Fruit fly (Drosophila melanogaster) whole organism, embryonic: Measurements from ENCODE around the gene Cyp4g15.

Experiments
- Bteb2 ChIP-seq: fragments of 200-800 bp; sonication (Bioruptor generic); optimal IDR thresholded peaks from 2 replicates; lab custom pipeline; 2016; ENCODE audit warnings: missing biosample characterization, missing genetic modification characterization
- CG10543 ChIP-seq: fragments of 200-800 bp; sonication (Bioruptor generic); optimal IDR thresholded peaks from 3 replicates; lab custom pipeline; 2017; ENCODE audit warnings: missing biosample characterization, mild to moderate bottlenecking, missing genetic modification characterization, moderate library complexity
- CG10959 ChIP-seq: fragments of 200-800 bp; sonication (Bioruptor generic); IDR thresholded peaks from 2 replicates; pipeline ENCODE4 v1.3.6; 2022; ENCODE audit warnings: missing biosample characterization, missing genetic modification characterization
- CG11085 ChIP-seq: fragments of 200-800 bp; sonication (Bioruptor generic); IDR thresholded peaks from 2 replicates; pipeline ENCODE4 v1.3.6; 2022; ENCODE audit warnings: missing biosample characterization, missing genetic modification characterization
- CG12299 ChIP-seq: fragments of 200-800 bp; sonication (Bioruptor generic); optimal IDR thresholded peaks from 2 replicates; lab custom pipeline; 2018; ENCODE audit warnings: missing biosample characterization, mild to moderate bottlenecking, missing genetic modification characterization
- CG1233 ChIP-seq: fragments of 200-800 bp; sonication (Bioruptor generic); optimal IDR thresholded peaks from 4 replicates; lab custom pipeline; 2018; ENCODE audit warnings: missing biosample characterization, mild to moderate bottlenecking, missing genetic modification characterization
- CG12769 ChIP-seq: fragments of 200-800 bp; sonication (Bioruptor generic); optimal IDR thresholded peaks from 2 replicates; lab custom pipeline; 2019; ENCODE audit warnings: missing biosample characterization, mild to moderate bottlenecking, missing genetic modification characterization, moderate library complexity
- CG13296 ChIP-seq: fragments of 200-800 bp; sonication (Bioruptor generic); optimal IDR thresholded peaks from 3 replicates; lab custom pipeline; 2018; ENCODE audit warnings: missing biosample characterization, mild to moderate bottlenecking, missing genetic modification characterization
- CG14441 ChIP-seq: fragments of 200-800 bp; sonication (Bioruptor generic); IDR thresholded peaks from 2 replicates; pipeline ENCODE4 v1.3.6; 2022; ENCODE audit warnings: missing biosample characterization, missing genetic modification characterization
- CG16863 ChIP-seq: fragments of 200-800 bp; sonication (Bioruptor generic); optimal IDR thresholded peaks from 3 replicates; lab custom pipeline; 2016; ENCODE audit warnings: missing biosample characterization, missing genetic modification characterization
- CG18262 ChIP-seq: fragments of 200-800 bp; optimal IDR thresholded peaks from 3 replicates; lab custom pipeline; 2019; ENCODE audit warnings: missing biosample characterization, mild to moderate bottlenecking, missing genetic modification characterization, moderate library complexity
- CG18476 ChIP-seq: fragments of 200-800 bp; sonication (Bioruptor generic); optimal IDR thresholded peaks from 2 replicates; lab custom pipeline; 2016; ENCODE audit warnings: missing biosample characterization, mild to moderate bottlenecking, missing genetic modification characterization
- CG30431 ChIP-seq: fragments of 200-800 bp; sonication (Bioruptor generic); optimal IDR thresholded peaks from 2 replicates; lab custom pipeline; 2017; ENCODE audit warnings: missing biosample characterization, missing genetic modification characterization
- CG32532 ChIP-seq: fragments of 200-800 bp; sonication (Bioruptor generic); IDR thresholded peaks from 2 replicates; pipeline ENCODE4 v1.3.6; 2022; ENCODE audit warnings: missing biosample characterization, missing genetic modification characterization
- CG3407 ChIP-seq: fragments of 200-800 bp; sonication (Bioruptor generic); optimal IDR thresholded peaks from 2 replicates; lab custom pipeline; 2018; ENCODE audit warnings: missing biosample characterization, mild to moderate bottlenecking, missing genetic modification characterization
- CG3838 ChIP-seq: fragments of 200-800 bp; sonication (Bioruptor generic); optimal IDR thresholded peaks from 3 replicates; lab custom pipeline; 2016; ENCODE audit warnings: missing biosample characterization, missing genetic modification characterization
- CG4282 ChIP-seq: fragments of 200-800 bp; sonication (Bioruptor generic); optimal IDR thresholded peaks from 2 replicates; lab custom pipeline; 2016; ENCODE audit warnings: missing biosample characterization, missing genetic modification characterization
- CG4820 ChIP-seq: fragments of 200-800 bp; sonication (Bioruptor generic); optimal IDR thresholded peaks from 3 replicates; lab custom pipeline; 2016; ENCODE audit warnings: missing biosample characterization, missing genetic modification characterization
- CG6175 ChIP-seq: fragments of 200-800 bp; sonication (Bioruptor generic); IDR thresholded peaks from 3 replicates; pipeline ENCODE4 v1.3.6; 2022; ENCODE audit warnings: missing biosample characterization, missing genetic modification characterization
- CG7839 ChIP-seq: fragments of 200-800 bp; sonication (Bioruptor generic); optimal IDR thresholded peaks from 3 replicates; lab custom pipeline; 2018; ENCODE audit warnings: missing biosample characterization, mild to moderate bottlenecking, missing genetic modification characterization, moderate library complexity
- CG8388 ChIP-seq: fragments of 200-800 bp; sonication (Bioruptor generic); optimal IDR thresholded peaks from 2 replicates; lab custom pipeline; 2019; ENCODE audit warnings: missing biosample characterization, mild to moderate bottlenecking, missing genetic modification characterization, moderate library complexity
- D19B ChIP-seq: fragments of 200-800 bp; sonication (Bioruptor generic); optimal IDR thresholded peaks from 2 replicates; lab custom pipeline; 2017; ENCODE audit warnings: missing biosample characterization, mild to moderate bottlenecking, missing genetic modification characterization
- Doc3 ChIP-seq: fragments of 200-800 bp; sonication (Bioruptor generic); IDR thresholded peaks from 3 replicates; pipeline ENCODE4 v1.3.6; 2022; ENCODE audit warnings: missing biosample characterization, missing genetic modification characterization; ENCODE audit not compliant: partially characterized antibody
- E2f2 ChIP-seq: fragments of 200-800 bp; sonication (Bioruptor generic); IDR thresholded peaks from 2 replicates; pipeline ENCODE4 v1.3.6; 2022; ENCODE audit warnings: missing biosample characterization, missing genetic modification characterization
- HmgD ChIP-seq: fragments of 200-800 bp; sonication (Bioruptor generic); optimal IDR thresholded peaks from 3 replicates; lab custom pipeline; 2016; ENCODE audit warnings: missing biosample characterization, missing genetic modification characterization
- Lpt ChIP-seq: fragments of >200 bp; optimal IDR thresholded peaks from 2 replicates; lab custom pipeline; 2018; ENCODE audit warnings: missing biosample characterization, missing genetic modification characterization
- NC2α ChIP-seq: fragments of 200-800 bp; sonication (Bioruptor generic); optimal IDR thresholded peaks from 2 replicates; lab custom pipeline; 2016; ENCODE audit warnings: missing biosample characterization, missing genetic modification characterization
- NfI ChIP-seq: fragments of 200-800 bp; sonication (Bioruptor generic); optimal IDR thresholded peaks from 3 replicates; lab custom pipeline; 2018; ENCODE audit warnings: missing biosample characterization, mild to moderate bottlenecking, missing genetic modification characterization, moderate library complexity
- Pdp1 ChIP-seq, 2 experiments: fragments of 200-800 bp; sonication (Bioruptor generic); optimal IDR thresholded peaks; 3 replicates each; lab custom pipeline; 2016; ENCODE audit warnings: missing biosample characterization in 2 of 2, missing genetic modification characterization in 2 of 2, mild to moderate bottlenecking in 1 of 2, moderate library complexity in 1 of 2
- Spps ChIP-seq: fragments of 200-800 bp; sonication (Bioruptor generic); optimal IDR thresholded peaks from 2 replicates; lab custom pipeline; 2018; ENCODE audit warnings: missing biosample characterization, mild to moderate bottlenecking, missing genetic modification characterization
- Sry-δ ChIP-seq: fragments of 200-800 bp; sonication (Bioruptor generic); optimal IDR thresholded peaks from 2 replicates; lab custom pipeline; 2016; ENCODE audit warnings: missing biosample characterization, missing genetic modification characterization
- abd-A ChIP-seq: fragments of 200-800 bp; sonication (Bioruptor generic); optimal IDR thresholded peaks from 3 replicates; lab custom pipeline; 2019; ENCODE audit warnings: missing biosample characterization, mild to moderate bottlenecking, missing genetic modification characterization, moderate library complexity
- bcd ChIP-seq: fragments of 200-800 bp; sonication (Bioruptor generic); optimal IDR thresholded peaks from 2 replicates; lab custom pipeline; 2017; ENCODE audit warnings: missing biosample characterization, mild to moderate bottlenecking, missing genetic modification characterization
- br ChIP-seq: fragments of >200 bp; optimal IDR thresholded peaks from 2 replicates; lab custom pipeline; 2017
- btn ChIP-seq: fragments of 200-800 bp; sonication (Bioruptor generic); optimal IDR thresholded peaks from 2 replicates; lab custom pipeline; 2016; ENCODE audit warnings: missing biosample characterization, missing genetic modification characterization
- chinmo ChIP-seq: fragments of 200-800 bp; sonication (Bioruptor generic); IDR thresholded peaks from 4 replicates; pipeline ENCODE4 v1.3.6; 2022; ENCODE audit warnings: missing biosample characterization, missing genetic modification characterization; ENCODE audit not compliant: partially characterized antibody
- cwo ChIP-seq: fragments of 200-800 bp; sonication (Bioruptor generic); optimal IDR thresholded peaks from 3 replicates; lab custom pipeline; 2017; ENCODE audit warnings: missing biosample characterization, missing genetic modification characterization, mild to moderate bottlenecking, moderate library complexity, missing genetic modification reagents
- disco-r ChIP-seq: fragments of 200-800 bp; sonication (Bioruptor generic); optimal IDR thresholded peaks from 2 replicates; lab custom pipeline; 2016; ENCODE audit warnings: missing biosample characterization, missing genetic modification characterization
- ewg ChIP-seq: fragments of 200-800 bp; sonication (Bioruptor generic); optimal IDR thresholded peaks from 3 replicates; lab custom pipeline; 2017; ENCODE audit warnings: mild to moderate bottlenecking, missing biosample characterization, missing genetic modification reagents, missing genetic modification characterization
- fd102C ChIP-seq: fragments of 200-800 bp; sonication (Bioruptor generic); optimal IDR thresholded peaks from 2 replicates; lab custom pipeline; 2018; ENCODE audit warnings: missing biosample characterization, mild to moderate bottlenecking, missing genetic modification characterization, moderate library complexity
- fd3F ChIP-seq: fragments of 200-800 bp; sonication (Bioruptor generic); optimal IDR thresholded peaks from 2 replicates; lab custom pipeline; 2018; ENCODE audit warnings: missing biosample characterization, mild to moderate bottlenecking, missing genetic modification characterization, moderate library complexity
- ftz-f1 ChIP-seq: fragments of 200-800 bp; sonication (Bioruptor generic); optimal IDR thresholded peaks from 2 replicates; lab custom pipeline; 2016; ENCODE audit warnings: missing biosample characterization, missing genetic modification characterization
- her ChIP-seq: fragments of 200-800 bp; sonication (Bioruptor generic); optimal IDR thresholded peaks from 2 replicates; lab custom pipeline; 2016; ENCODE audit warnings: missing biosample characterization, missing genetic modification characterization
- jigr1 ChIP-seq: fragments of 200-800 bp; sonication (Bioruptor generic); IDR thresholded peaks from 3 replicates; pipeline ENCODE4 v1.3.6; 2022; ENCODE audit warnings: missing biosample characterization, missing genetic modification characterization
- pnt ChIP-seq: fragments of 200-800 bp; sonication (Bioruptor generic); optimal IDR thresholded peaks from 3 replicates; lab custom pipeline; 2016; ENCODE audit warnings: missing biosample characterization, missing genetic modification characterization
- ranshi ChIP-seq: fragments of 200-800 bp; sonication (Bioruptor generic); IDR thresholded peaks from 2 replicates; pipeline ENCODE4 v1.3.6; 2022; ENCODE audit warnings: missing biosample characterization, missing genetic modification characterization
- ro ChIP-seq: fragments of 200-800 bp; sonication (Bioruptor generic); IDR thresholded peaks from 2 replicates; pipeline ENCODE4 v1.3.6; 2022; ENCODE audit warnings: missing biosample characterization, missing genetic modification characterization
- seq ChIP-seq: fragments of 200-800 bp; sonication (Bioruptor generic); IDR thresholded peaks from 2 replicates; pipeline ENCODE4 v1.3.6; 2022; ENCODE audit warnings: missing biosample characterization, missing genetic modification characterization
- tna ChIP-seq: fragments of 200-800 bp; sonication (Bioruptor generic); IDR thresholded peaks from 2 replicates; pipeline ENCODE4 v1.3.6; 2022; ENCODE audit warnings: missing biosample characterization, missing genetic modification characterization; ENCODE audit not compliant: partially characterized antibody
- vnd ChIP-seq: fragments of 200-800 bp; sonication (Bioruptor generic); IDR thresholded peaks from 3 replicates; pipeline ENCODE4 v1.3.6; 2022; ENCODE audit warnings: missing biosample characterization, missing genetic modification characterization; ENCODE audit not compliant: partially characterized antibody

The Cyp4g15 gene

dm6 chrX:11494731-11495277 is 17.9 kb downstream of the Cyp4g15 start (continued):
- peak; percentile 77 for TF ChIP-seq CG30431
- peak; percentile 73 for TF ChIP-seq CG16863 (GFP tag; lab: Kevin White, UChicago)
- TF ChIP-seq CG7839 (tag; lab: Kevin White, UChicago) = peak; percentile 77
- TF ChIP-seq br (lab: Kevin White, UChicago) = no peak
- peak; percentile 83 for TF ChIP-seq CG8388 (GFP tag; lab: Kevin White, UChicago)
- TF ChIP-seq vnd (GFP tag; lab: Robert Waterston, UW) = no peak
- peak; percentile 30 for TF ChIP-seq disco-r (GFP tag; lab: Kevin White, UChicago)
- TF ChIP-seq CG3838 (GFP tag; lab: Kevin White, UChicago) = no peak
- TF ChIP-seq CG18262 (tag; lab: Kevin White, UChicago) = peak; percentile 90
- TF ChIP-seq, all 482 proteins: peak for 289

dm6 chrX:11495474-11495873 is 18.6 kb downstream of the Cyp4g15 start:
- no peak for TF ChIP-seq tna (GFP tag; lab: Robert Waterston, UW)
- TF ChIP-seq CG14441 (GFP tag; lab: Robert Waterston, UW) = 0 out of 2 replicates have a peak, but pooled peaks have one; percentile 21
- no peak for TF ChIP-seq CG13296 (GFP tag; lab: Kevin White, UChicago)
- no peak for TF ChIP-seq fd3F (GFP tag; lab: Kevin White, UChicago)
- TF ChIP-seq fd102C (GFP tag; lab: Kevin White, UChicago) = no peak
- no peak for TF ChIP-seq CG12299 (tag; lab: Kevin White, UChicago)
- 0 out of 4 replicates have a peak, but pooled peaks have one; percentile 45 for TF ChIP-seq chinmo
- TF ChIP-seq bcd (GFP tag; lab: Kevin White, UChicago) = no peak
- peak; percentile 12 for TF ChIP-seq cwo (GFP tag; lab: Kevin White, UChicago)
- no peak for TF ChIP-seq CG4282 (GFP tag; lab: Kevin White, UChicago)
- no peak for TF ChIP-seq ftz-f1 (GFP tag; lab: Kevin White, UChicago)
- TF ChIP-seq ro (GFP tag; lab: Robert Waterston, UW) = no peak
- TF ChIP-seq NC2α (GFP tag; lab: Kevin White, UChicago) = no peak
- no peak for TF ChIP-seq CG6175 (GFP tag; lab: Robert Waterston, UW)
- no peak for TF ChIP-seq HmgD (GFP tag; lab: Kevin White, UChicago)
- no peak for TF ChIP-seq her
- TF ChIP-seq jigr1 = no peak
- TF ChIP-seq CG32532 (GFP tag; lab: Robert Waterston, UW) = no peak
- TF ChIP-seq btn (GFP tag; lab: Kevin White, UChicago) = no peak
- no peak for TF ChIP-seq CG3407 (GFP tag; lab: Kevin White, UChicago)
- TF ChIP-seq ewg (GFP tag; lab: Kevin White, UChicago) = no peak
- no peak for TF ChIP-seq Doc3 (GFP tag; lab: Robert Waterston, UW)
- no peak for TF ChIP-seq ranshi (GFP tag; lab: Robert Waterston, UW)
- TF ChIP-seq abd-A (tag; lab: Kevin White, UChicago) = no peak
- no peak for TF ChIP-seq pnt (GFP tag; lab: Kevin White, UChicago)
- TF ChIP-seq CG10543 (GFP tag; lab: Kevin White, UChicago) = peak; percentile 4
- no peak for TF ChIP-seq Sry-δ (GFP tag; lab: Kevin White, UChicago)
- no peak for TF ChIP-seq Lpt (GFP tag; lab: Kevin White, UChicago)
- no peak for TF ChIP-seq CG11085 (GFP tag; lab: Robert Waterston, UW)
- no peak for TF ChIP-seq CG18476
- peak in 1 of 2 experiments; percentile 69 for TF ChIP-seq Pdp1 (GFP tag; optimal IDR thresholded peaks at IDR 0.05; lab: Kevin White, UChicago)
- no peak for TF ChIP-seq CG4820
- TF ChIP-seq CG1233 (GFP tag; lab: Kevin White, UChicago) = no peak
- no peak for TF ChIP-seq seq (GFP tag; lab: Robert Waterston, UW)
- no peak for TF ChIP-seq E2f2 (GFP tag; lab: Robert Waterston, UW)
- no peak for TF ChIP-seq Spps (tag; lab: Kevin White, UChicago)
- no peak for TF ChIP-seq Bteb2 (GFP tag; lab: Kevin White, UChicago)
- TF ChIP-seq CG10959 = no peak
- no peak for TF ChIP-seq CG12769
- TF ChIP-seq NfI (GFP tag; lab: Kevin White, UChicago) = no peak
- TF ChIP-seq D19B (GFP tag; lab: Kevin White, UChicago) = no peak
